Fruit fly (Drosophila melanogaster) whole organism, embryonic: ENCODE data around the gene RpL34b.

ENCODE experiments used
- D19B ChIP-seq: fragments of 200-800 bp; sonication (Bioruptor generic); optimal IDR thresholded peaks from 2 replicates; lab custom pipeline; 2017; ENCODE audit warnings: missing biosample characterization, mild to moderate bottlenecking, missing genetic modification characterization
- Eip74EF ChIP-seq, 2 experiments: fragments of 200-800 bp in 1 of 2; fragments of >200 bp in 1 of 2; sonication (Bioruptor generic) in 1 of 2; optimal IDR thresholded peaks; 2 replicates each; lab custom pipeline; 2017 to 2019; ENCODE audit warnings: missing biosample characterization in 2 of 2, missing genetic modification characterization in 2 of 2, mild to moderate bottlenecking in 1 of 2, moderate library complexity in 1 of 2
- PHDP ChIP-seq: fragments of 200-800 bp; sonication (Bioruptor generic); optimal IDR thresholded peaks from 3 replicates; lab custom pipeline; 2018; ENCODE audit warnings: missing biosample characterization, mild to moderate bottlenecking, missing genetic modification characterization, moderate library complexity
- Trl ChIP-seq, 3 experiments: fragments of >200 bp in 2 of 3; fragments of 200-800 bp in 1 of 3; sonication (Bioruptor generic) in 1 of 3; optimal IDR thresholded peaks; 2 replicates in 1 of 3; 3 replicates in 2 of 3; lab custom pipeline; 2016 to 2017; ENCODE audit warnings: missing biosample characterization in 1 of 3, missing genetic modification characterization in 1 of 3
- abd-A ChIP-seq: fragments of 200-800 bp; sonication (Bioruptor generic); optimal IDR thresholded peaks from 3 replicates; lab custom pipeline; 2019; ENCODE audit warnings: missing biosample characterization, mild to moderate bottlenecking, missing genetic modification characterization, moderate library complexity
- chinmo ChIP-seq: fragments of 200-800 bp; sonication (Bioruptor generic); IDR thresholded peaks from 4 replicates; pipeline ENCODE4 v1.3.6; 2022; ENCODE audit warnings: missing biosample characterization, missing genetic modification characterization; ENCODE audit not compliant: partially characterized antibody
- nom ChIP-seq: fragments of 200-800 bp; sonication (Bioruptor generic); optimal IDR thresholded peaks from 2 replicates; lab custom pipeline; 2017; ENCODE audit warnings: missing biosample characterization, missing genetic modification characterization, mild to moderate bottlenecking, moderate library complexity, missing genetic modification reagents
- sens ChIP-seq: fragments of 200-800 bp; sonication (Bioruptor generic); peaks from one replicate; lab custom pipeline; 2016; ENCODE audit warnings: missing biosample characterization, missing genetic modification characterization
- z ChIP-seq: fragments of 200-800 bp; sonication (Bioruptor generic); IDR thresholded peaks from 3 replicates; pipeline ENCODE4 v1.3.6; 2022; ENCODE audit warnings: missing biosample characterization, missing genetic modification characterization

RpL34b gene

DNA sequence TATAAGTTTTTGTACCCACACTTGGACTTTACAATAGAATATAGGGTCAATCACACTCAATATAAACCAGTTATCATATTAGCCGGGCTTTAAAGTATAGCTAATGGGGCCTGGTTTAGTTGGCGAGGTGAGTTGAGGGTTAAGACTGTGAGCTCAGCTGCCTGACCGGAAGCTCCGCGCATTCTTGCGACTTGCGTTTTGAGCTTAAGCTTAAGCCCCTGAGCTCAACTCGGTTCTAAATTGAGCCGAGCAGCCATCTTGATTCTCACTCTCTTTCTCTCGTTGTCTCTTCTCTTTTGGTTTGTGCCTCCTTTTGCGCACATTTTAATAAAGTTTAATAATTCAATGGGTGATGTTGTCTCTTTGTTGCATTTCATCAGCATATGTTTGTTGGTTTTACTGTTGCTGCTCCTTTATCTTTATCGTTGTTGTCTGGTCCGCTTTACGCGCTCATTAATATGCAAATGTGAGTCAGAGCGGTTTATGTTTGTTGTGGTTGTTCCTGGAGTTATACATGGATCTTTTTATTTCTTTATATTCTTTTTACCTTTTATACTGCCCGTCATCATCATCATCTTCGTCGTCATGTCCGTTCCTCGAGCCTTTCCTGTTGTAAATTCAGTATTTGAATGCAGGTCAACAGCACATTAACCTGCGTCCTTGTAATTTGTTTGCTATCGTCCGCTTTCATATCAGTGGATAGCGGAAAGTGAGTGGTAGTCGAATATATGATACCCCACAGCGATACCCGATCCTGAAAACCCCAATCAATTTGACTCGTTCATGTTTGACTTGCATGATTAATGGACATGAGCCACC, 50.3 kb downstream of the RpL34b start (continued):
- TF ChIP-seq PHDP (tag; lab: Kevin White, UChicago), result no peak
- TF ChIP-seq z, result peak; percentile 84
- peak; percentile 47 for TF ChIP-seq nom
- TF ChIP-seq abd-A, result peak; percentile 59
- TF ChIP-seq sens (GFP tag; lab: Kevin White, UChicago), result peak; percentile 77
- peak; percentile 84; the same call in 2 of the 4 replicates for TF ChIP-seq chinmo (GFP tag; lab: Robert Waterston, UW)
- peak in 1 of 2 experiments; percentile 35 for TF ChIP-seq Eip74EF (GFP tag; optimal IDR thresholded peaks at IDR 0.05; lab: Kevin White, UChicago)
- peak; percentile 44 for TF ChIP-seq D19B (GFP tag; lab: Kevin White, UChicago)
- TF ChIP-seq Trl (optimal IDR thresholded peaks at IDR 0.05; lab: Kevin White, UChicago), result peak; percentile 24 to 44
- no peak for TF ChIP-seq Trl (GFP tag; optimal IDR thresholded peaks at IDR 0.05; lab: Kevin White, UChicago)
